Worm (Caenorhabditis elegans): ENCODE data around the gene pmp-3.

pmp-3 gene

DNA sequence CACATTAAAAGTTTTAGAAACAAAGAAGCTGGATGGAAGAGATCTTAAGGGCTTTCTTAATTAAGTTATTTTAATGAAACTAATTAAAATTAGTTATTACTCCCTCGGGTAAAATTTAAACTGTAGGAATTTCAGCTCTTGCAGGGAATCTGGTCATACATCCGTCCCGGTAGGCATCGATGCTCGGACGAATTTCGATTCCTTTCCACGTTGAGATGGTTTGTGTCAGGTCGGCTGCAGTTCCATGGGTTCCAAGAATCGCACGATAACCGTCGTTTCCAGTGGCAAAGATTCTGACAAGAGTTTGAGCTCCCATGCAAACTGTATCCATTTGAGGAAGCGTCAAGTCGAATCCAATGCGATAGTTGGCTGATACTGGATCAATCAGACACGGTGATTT is 35.8 kb upstream of the pmp-3 start:
- TF ChIP-seq hnd-1 (tag; optimal IDR thresholded peaks at IDR 0.05) (no peak), B0310.2 (tag; optimal IDR thresholded peaks at IDR 0.05) (no peak), tbx-11 (GFP tag; IDR thresholded peaks at IDR 0.05) (no peak), hmbx-1 (tag; optimal IDR thresholded peaks at IDR 0.05) (no peak), pes-1 (GFP tag; IDR thresholded peaks at IDR 0.05) (no peak), sea-1 (GFP tag; conservative IDR thresholded peaks at IDR 0.05) (no peak), flt-1 (GFP tag; IDR thresholded peaks at IDR 0.05) (no peak), scrt-1 (GFP tag; IDR thresholded peaks at IDR 0.05) (no peak), ama-1 (optimal IDR thresholded peaks at IDR 0.05) (no peak), aly-1 (tag; optimal IDR thresholded peaks at IDR 0.05) (no peak), ets-7 (tag; optimal IDR thresholded peaks at IDR 0.05) (no peak), F13C5.2 (tag; optimal IDR thresholded peaks at IDR 0.05) (no peak), tra-4 (tag; optimal IDR thresholded peaks at IDR 0.05) (no peak), hmg-4 (GFP tag; optimal IDR thresholded peaks at IDR 0.05) (no peak), ceh-13 (GFP tag; optimal IDR thresholded peaks at IDR 0.05) (no peak), ceh-36 (tag; optimal IDR thresholded peaks at IDR 0.05) (no peak)

ce11 chrV:14612168-14612567 is 34.4 kb upstream of the pmp-3 start, which contains the start of the genes R11H6.5 and ccnk-1:
TSS of gene R11H6.5 (minus strand) at chrV:14612222.
TSS of gene ccnk-1 (plus strand) at chrV:14612548.
- TF ChIP-seq tbx-37 (GFP tag; conservative IDR thresholded peaks at IDR 0.05), result no peak
- TF ChIP-seq B0310.2 (tag; optimal IDR thresholded peaks at IDR 0.05), result no peak
- no peak for TF ChIP-seq ceh-13 (GFP tag; optimal IDR thresholded peaks at IDR 0.05)
- TF ChIP-seq pes-1 (GFP tag; IDR thresholded peaks at IDR 0.05), result no peak
- no peak for TF ChIP-seq F13C5.2 (tag; optimal IDR thresholded peaks at IDR 0.05)
- no peak for TF ChIP-seq tbx-11 (GFP tag; IDR thresholded peaks at IDR 0.05)
- no peak for TF ChIP-seq hnd-1 (tag; optimal IDR thresholded peaks at IDR 0.05)
- TF ChIP-seq hmg-4 (GFP tag; optimal IDR thresholded peaks at IDR 0.05), result no peak
- no peak for TF ChIP-seq hmbx-1 (tag; optimal IDR thresholded peaks at IDR 0.05)
- TF ChIP-seq flt-1 (GFP tag; IDR thresholded peaks at IDR 0.05), result no peak

DNA sequence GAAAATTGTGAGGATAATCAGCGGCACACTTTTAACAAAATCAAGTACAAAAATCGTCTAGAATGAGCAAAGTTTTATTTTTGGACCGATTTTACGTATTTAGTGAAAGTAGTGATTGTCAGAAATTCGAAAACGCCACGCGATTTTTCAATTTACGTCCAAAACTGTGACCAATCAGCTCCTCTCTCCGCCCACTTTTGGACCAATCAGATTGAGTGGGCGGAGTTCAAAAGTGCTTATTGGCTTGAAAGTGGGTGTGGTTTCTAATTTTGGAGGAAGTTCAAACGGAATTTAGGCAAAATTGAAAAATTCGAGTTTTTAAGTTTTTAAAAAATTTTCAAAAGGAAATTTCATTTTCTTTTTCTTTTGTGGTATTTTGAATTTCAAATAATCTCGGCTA is 32.1 kb upstream of the pmp-3 start:
- TF ChIP-seq ceh-13 (GFP tag; optimal IDR thresholded peaks at IDR 0.05), result no peak
- TF ChIP-seq ets-7 (tag; optimal IDR thresholded peaks at IDR 0.05), result no peak
- no peak for TF ChIP-seq tra-4 (tag; optimal IDR thresholded peaks at IDR 0.05)
- no peak for TF ChIP-seq aly-1 (tag; optimal IDR thresholded peaks at IDR 0.05)
- TF ChIP-seq tbx-11 (GFP tag; IDR thresholded peaks at IDR 0.05), result no peak
- no peak for TF ChIP-seq sea-1 (GFP tag; conservative IDR thresholded peaks at IDR 0.05)
- TF ChIP-seq ceh-36 (tag; optimal IDR thresholded peaks at IDR 0.05), result no peak
- TF ChIP-seq hnd-1 (tag; optimal IDR thresholded peaks at IDR 0.05), result no peak
- no peak for TF ChIP-seq tbx-37 (GFP tag; conservative IDR thresholded peaks at IDR 0.05)
- no peak for TF ChIP-seq pes-1 (GFP tag; IDR thresholded peaks at IDR 0.05)
- TF ChIP-seq scrt-1 (GFP tag; IDR thresholded peaks at IDR 0.05), result no peak
- no peak for TF ChIP-seq hmg-4 (GFP tag; optimal IDR thresholded peaks at IDR 0.05)
- TF ChIP-seq flt-1 (GFP tag; IDR thresholded peaks at IDR 0.05), result no peak
- TF ChIP-seq ama-1 (optimal IDR thresholded peaks at IDR 0.05), result no peak
- no peak for TF ChIP-seq F13C5.2 (tag; optimal IDR thresholded peaks at IDR 0.05)
- no peak for TF ChIP-seq B0310.2 (tag; optimal IDR thresholded peaks at IDR 0.05)

DNA sequence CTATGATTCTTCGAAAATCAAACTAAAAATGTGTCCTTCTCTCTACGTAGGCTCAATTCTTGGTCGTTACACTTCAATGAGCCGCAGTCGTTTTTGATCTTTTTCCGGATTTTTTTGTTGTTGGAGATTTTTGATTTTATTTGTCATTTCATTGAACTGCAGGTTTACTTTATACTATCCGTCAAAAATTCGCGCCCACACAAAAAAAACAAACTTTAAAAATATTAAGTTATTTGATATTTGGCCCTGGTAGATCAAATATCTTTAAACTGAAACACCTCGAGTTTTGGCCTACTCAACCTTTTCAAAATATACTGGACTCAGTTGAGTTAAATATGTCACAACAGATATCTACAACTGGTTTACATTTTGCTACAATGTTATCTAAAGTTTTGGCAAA is 30.9 kb upstream of the pmp-3 start:
- TF ChIP-seq ceh-13 (GFP tag; optimal IDR thresholded peaks at IDR 0.05) (no peak), scrt-1 (GFP tag; IDR thresholded peaks at IDR 0.05) (no peak), tra-4 (tag; optimal IDR thresholded peaks at IDR 0.05) (no peak), hmbx-1 (tag; optimal IDR thresholded peaks at IDR 0.05) (no peak), sea-1 (GFP tag; conservative IDR thresholded peaks at IDR 0.05) (no peak), tbx-11 (GFP tag; IDR thresholded peaks at IDR 0.05) (no peak), aly-1 (tag; optimal IDR thresholded peaks at IDR 0.05) (no peak), hmg-4 (GFP tag; optimal IDR thresholded peaks at IDR 0.05) (no peak), flt-1 (GFP tag; IDR thresholded peaks at IDR 0.05) (no peak), ceh-36 (tag; optimal IDR thresholded peaks at IDR 0.05) (no peak), pes-1 (GFP tag; IDR thresholded peaks at IDR 0.05) (no peak), ets-7 (tag; optimal IDR thresholded peaks at IDR 0.05) (no peak), F13C5.2 (tag; optimal IDR thresholded peaks at IDR 0.05) (no peak), hnd-1 (tag; optimal IDR thresholded peaks at IDR 0.05) (no peak), ama-1 (optimal IDR thresholded peaks at IDR 0.05) (no peak), B0310.2 (tag; optimal IDR thresholded peaks at IDR 0.05) (no peak), tbx-37 (GFP tag; conservative IDR thresholded peaks at IDR 0.05) (no peak)

DNA sequence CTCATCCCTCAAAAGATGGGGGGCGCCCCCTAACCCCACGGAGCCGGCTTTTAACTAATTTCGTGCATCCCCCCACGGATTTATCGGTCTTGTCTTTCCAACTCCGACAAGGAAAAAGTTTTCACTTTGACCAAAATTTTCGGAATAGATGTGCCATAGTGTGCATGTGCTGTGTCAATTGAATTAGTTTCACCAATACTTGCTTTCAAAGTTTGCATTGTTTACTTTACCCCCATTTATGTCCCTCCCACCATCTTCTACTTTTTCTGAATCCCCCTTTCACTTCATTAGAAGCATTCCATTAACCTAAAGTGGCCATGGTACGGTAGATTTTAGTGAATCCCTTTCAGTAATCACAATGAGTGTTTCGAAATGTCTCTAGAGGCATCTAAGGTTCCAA is 28.8 kb upstream of the pmp-3 start:
- TF ChIP-seq ceh-13 (GFP tag; optimal IDR thresholded peaks at IDR 0.05) (no peak), B0310.2 (tag; optimal IDR thresholded peaks at IDR 0.05) (no peak), sea-1 (GFP tag; conservative IDR thresholded peaks at IDR 0.05) (no peak), flt-1 (GFP tag; IDR thresholded peaks at IDR 0.05) (no peak), F13C5.2 (tag; optimal IDR thresholded peaks at IDR 0.05) (no peak), hmg-4 (GFP tag; optimal IDR thresholded peaks at IDR 0.05) (no peak), ets-7 (tag; optimal IDR thresholded peaks at IDR 0.05) (no peak), aly-1 (tag; optimal IDR thresholded peaks at IDR 0.05) (no peak), hmbx-1 (tag; optimal IDR thresholded peaks at IDR 0.05) (no peak), tbx-11 (GFP tag; IDR thresholded peaks at IDR 0.05) (no peak), scrt-1 (GFP tag; IDR thresholded peaks at IDR 0.05) (no peak), hnd-1 (tag; optimal IDR thresholded peaks at IDR 0.05) (no peak), ceh-36 (tag; optimal IDR thresholded peaks at IDR 0.05) (no peak), tra-4 (tag; optimal IDR thresholded peaks at IDR 0.05) (no peak), ama-1 (optimal IDR thresholded peaks at IDR 0.05) (no peak), tbx-37 (GFP tag; conservative IDR thresholded peaks at IDR 0.05) (no peak), pes-1 (GFP tag; IDR thresholded peaks at IDR 0.05) (no peak)

DNA sequence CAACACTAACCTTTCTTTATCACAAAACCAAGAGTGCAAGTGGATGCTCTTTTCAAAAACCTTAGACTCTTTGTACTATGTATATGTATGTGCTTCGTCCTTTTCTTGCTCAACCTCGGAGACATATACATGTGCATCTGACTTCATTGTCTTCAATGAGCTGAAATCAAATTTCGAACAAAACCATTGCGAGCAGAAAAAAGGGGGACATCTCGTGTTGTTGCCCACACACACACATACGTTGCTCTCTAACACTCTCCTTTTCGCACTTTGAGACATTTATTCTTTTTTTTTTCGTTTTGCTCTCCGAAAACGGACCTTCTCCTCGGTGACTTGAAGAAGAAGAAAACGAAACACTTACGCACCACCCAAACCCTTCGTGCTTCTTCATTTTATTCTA is 26.2 kb upstream of the pmp-3 start:
- TF ChIP-seq F13C5.2 (tag; optimal IDR thresholded peaks at IDR 0.05) (no peak), scrt-1 (GFP tag; IDR thresholded peaks at IDR 0.05) (no peak)

- TF ChIP-seq B0310.2 (tag; optimal IDR thresholded peaks at IDR 0.05), result no peak
- no peak for TF ChIP-seq hnd-1 (tag; optimal IDR thresholded peaks at IDR 0.05)
Observed at ce11 chrV:14620835-14621234, 25.7 kb upstream of the pmp-3 start, which contains the start of gene hot-1. TSS of gene hot-1 (plus strand) at chrV:14621135.

DNA sequence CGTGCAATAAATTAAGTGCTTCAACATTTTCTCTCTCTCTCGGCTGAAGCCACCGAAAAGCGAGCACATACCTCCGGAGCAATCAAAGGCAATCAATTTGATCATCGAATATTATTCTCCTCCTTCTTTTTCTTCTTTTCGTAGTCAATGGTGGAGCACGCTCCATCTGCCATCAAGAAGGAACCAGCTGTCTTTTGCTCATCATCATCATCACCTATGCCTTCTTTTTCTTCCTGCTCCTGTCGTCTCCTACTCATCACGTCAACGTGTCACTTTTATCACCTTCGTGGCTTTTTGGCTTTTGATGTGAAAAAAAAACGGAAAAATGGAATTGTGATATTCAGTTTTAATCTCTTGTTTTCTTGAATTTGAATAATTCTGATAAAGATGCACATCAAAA is 20.9 kb upstream of the pmp-3 start:
- TF ChIP-seq sea-1 (GFP tag; conservative IDR thresholded peaks at IDR 0.05), result no peak
- TF ChIP-seq F13C5.2 (tag; optimal IDR thresholded peaks at IDR 0.05), result no peak
- TF ChIP-seq ama-1 (optimal IDR thresholded peaks at IDR 0.05), result no peak
- no peak for TF ChIP-seq ceh-36 (tag; optimal IDR thresholded peaks at IDR 0.05)
- TF ChIP-seq aly-1 (tag; optimal IDR thresholded peaks at IDR 0.05), result no peak
- TF ChIP-seq hmbx-1 (tag; optimal IDR thresholded peaks at IDR 0.05), result no peak
- no peak for TF ChIP-seq pes-1 (GFP tag; IDR thresholded peaks at IDR 0.05)
- no peak for TF ChIP-seq B0310.2 (tag; optimal IDR thresholded peaks at IDR 0.05)
- no peak for TF ChIP-seq ets-7 (tag; optimal IDR thresholded peaks at IDR 0.05)
- no peak for TF ChIP-seq ceh-13 (GFP tag; optimal IDR thresholded peaks at IDR 0.05)
- TF ChIP-seq scrt-1 (GFP tag; IDR thresholded peaks at IDR 0.05), result no peak
- TF ChIP-seq tbx-37 (GFP tag; conservative IDR thresholded peaks at IDR 0.05), result no peak
- TF ChIP-seq hnd-1 (tag; optimal IDR thresholded peaks at IDR 0.05), result no peak
- TF ChIP-seq hmg-4 (GFP tag; optimal IDR thresholded peaks at IDR 0.05), result no peak
- no peak for TF ChIP-seq tbx-11 (GFP tag; IDR thresholded peaks at IDR 0.05)
